Worm (Caenorhabditis elegans) whole organism, L3 larva: ENCODE results near the gene hlh-6.

Experiments
- ZK546.5 ChIP-seq: sonication (generic microtip); optimal IDR thresholded peaks from 2 replicates; lab custom pipeline; 2017; ENCODE audit warnings: missing biosample characterization, missing genetic modification characterization
- aly-2 ChIP-seq: fragments of 150-350 bp; optimal IDR thresholded peaks from 2 replicates; lab custom pipeline; 2014; ENCODE audit warnings: missing biosample characterization, missing genetic modification characterization
- ama-1 ChIP-seq: fragments of 150-350 bp; optimal IDR thresholded peaks from 2 replicates; lab custom pipeline; 2018
- ceh-16 ChIP-seq: sonication (generic microtip); optimal IDR thresholded peaks from 2 replicates; lab custom pipeline; 2017; ENCODE audit warnings: missing biosample characterization, missing genetic modification characterization
- ceh-28 ChIP-seq: fragments of 150-350 bp; optimal IDR thresholded peaks from 2 replicates; lab custom pipeline; 2014; ENCODE audit warnings: missing biosample characterization, missing genetic modification reagents, missing genetic modification characterization
- ceh-9 ChIP-seq: sonication (generic microtip); optimal IDR thresholded peaks from 2 replicates; lab custom pipeline; 2018; ENCODE audit warnings: missing biosample characterization, missing genetic modification characterization
- daf-12 ChIP-seq: fragments of 150-350 bp; optimal IDR thresholded peaks from 2 replicates; lab custom pipeline; 2014; ENCODE audit warnings: missing biosample characterization, missing genetic modification reagents, missing genetic modification characterization
- egl-5 ChIP-seq: fragments of 150-350 bp; optimal IDR thresholded peaks from 2 replicates; lab custom pipeline; 2017; ENCODE audit warnings: missing biosample characterization, missing genetic modification reagents, missing genetic modification characterization, inconsistent platforms
- elt-2 ChIP-seq: sonication (generic microtip); optimal IDR thresholded peaks from 2 replicates; lab custom pipeline; 2016; ENCODE audit warnings: missing genetic modification reagents, mild to moderate bottlenecking, missing genetic modification characterization, missing compliant biosample characterization
- eor-1 ChIP-seq, 2 experiments: fragments of 150-350 bp; optimal IDR thresholded peaks; 2 replicates each; lab custom pipeline; 2014 to 2018; ENCODE audit warnings: missing biosample characterization in 2 of 2, missing genetic modification characterization in 2 of 2
- fkh-10 ChIP-seq: sonication (generic microtip); optimal IDR thresholded peaks from 2 replicates; lab custom pipeline; 2017; ENCODE audit warnings: missing biosample characterization, missing genetic modification reagents, missing genetic modification characterization
- fkh-2 ChIP-seq: fragments of 150-350 bp; optimal IDR thresholded peaks from 2 replicates; lab custom pipeline; 2014; ENCODE audit warnings: missing biosample characterization, missing genetic modification reagents, missing genetic modification characterization
- hmg-11 ChIP-seq: sonication (generic microtip); optimal IDR thresholded peaks from 2 replicates; lab custom pipeline; 2016; ENCODE audit warnings: missing genetic modification characterization, missing compliant biosample characterization
- jun-1 ChIP-seq: fragments of 150-350 bp; optimal IDR thresholded peaks from 2 replicates; lab custom pipeline; 2014; ENCODE audit warnings: missing biosample characterization, missing genetic modification reagents, missing genetic modification characterization
- lin-39 ChIP-seq: fragments of 150-350 bp; optimal IDR thresholded peaks from 2 replicates; lab custom pipeline; 2018; ENCODE audit warnings: missing biosample characterization, missing genetic modification reagents, missing genetic modification characterization
- lsy-12 ChIP-seq: sonication (generic microtip); optimal IDR thresholded peaks from 2 replicates; lab custom pipeline; 2016; ENCODE audit warnings: mild to moderate bottlenecking, missing genetic modification characterization, missing compliant biosample characterization
- mdl-1 ChIP-seq: fragments of 150-350 bp; optimal IDR thresholded peaks from 2 replicates; lab custom pipeline; 2014; ENCODE audit warnings: missing biosample characterization, missing genetic modification characterization
- nhr-11 ChIP-seq: fragments of 150-350 bp; optimal IDR thresholded peaks from 2 replicates; lab custom pipeline; 2014; ENCODE audit warnings: missing biosample characterization, missing genetic modification characterization
- nhr-12 ChIP-seq: fragments of 150-350 bp; optimal IDR thresholded peaks from 2 replicates; lab custom pipeline; 2014; ENCODE audit warnings: missing biosample characterization, missing genetic modification characterization
- nhr-23 ChIP-seq: fragments of 150-350 bp; optimal IDR thresholded peaks from 2 replicates; lab custom pipeline; 2014; ENCODE audit warnings: missing biosample characterization, missing genetic modification reagents, missing genetic modification characterization
- nhr-237 ChIP-seq: fragments of 150-350 bp; optimal IDR thresholded peaks from 2 replicates; lab custom pipeline; 2014; ENCODE audit warnings: missing biosample characterization, missing genetic modification characterization
- nhr-25 ChIP-seq: sonication (generic microtip); optimal IDR thresholded peaks from 2 replicates; lab custom pipeline; 2017; ENCODE audit warnings: missing biosample characterization, missing genetic modification characterization
- nhr-43 ChIP-seq: sonication (generic microtip); optimal IDR thresholded peaks from 2 replicates; lab custom pipeline; 2016; ENCODE audit warnings: mild to moderate bottlenecking, missing genetic modification characterization, missing compliant biosample characterization; ENCODE audit not compliant: poor library complexity, severe bottlenecking
- nhr-76 ChIP-seq: fragments of 150-350 bp; sonication (generic microtip); optimal IDR thresholded peaks from 5 replicates; lab custom pipeline; 2014; ENCODE audit warnings: missing biosample characterization, missing genetic modification characterization
- pha-4 ChIP-seq: fragments of 150-350 bp; optimal IDR thresholded peaks from 2 replicates; lab custom pipeline; 2014; ENCODE audit warnings: missing biosample characterization, missing genetic modification reagents, missing genetic modification characterization
- pqm-1 ChIP-seq: fragments of 150-350 bp; optimal IDR thresholded peaks from 2 replicates; lab custom pipeline; 2017; ENCODE audit warnings: missing biosample characterization, missing genetic modification characterization, inconsistent platforms
- skn-1 ChIP-seq: fragments of 150-350 bp; optimal IDR thresholded peaks from 2 replicates; lab custom pipeline; 2014; ENCODE audit warnings: missing biosample characterization, missing genetic modification characterization
- snpc-4 ChIP-seq: fragments of 150-350 bp; optimal IDR thresholded peaks from 2 replicates; lab custom pipeline; 2014; ENCODE audit warnings: missing biosample characterization, missing genetic modification characterization
- tbx-2 ChIP-seq: sonication (generic microtip); optimal IDR thresholded peaks from 2 replicates; lab custom pipeline; 2016; ENCODE audit warnings: mild to moderate bottlenecking, missing genetic modification characterization, missing compliant biosample characterization
- unc-39 ChIP-seq: sonication (generic microtip); optimal IDR thresholded peaks from 4 replicates; lab custom pipeline; 2017; ENCODE audit warnings: missing biosample characterization, missing genetic modification characterization
- unc-62 ChIP-seq: fragments of 150-350 bp; sonication (generic microtip); optimal IDR thresholded peaks from 4 replicates; lab custom pipeline; 2014; ENCODE audit warnings: missing biosample characterization, missing genetic modification reagents, missing genetic modification characterization
- zag-1 ChIP-seq: fragments of 150-350 bp; optimal IDR thresholded peaks from 2 replicates; lab custom pipeline; 2014; ENCODE audit warnings: missing biosample characterization, missing genetic modification characterization
- ztf-11 ChIP-seq: fragments of 150-350 bp; optimal IDR thresholded peaks from 2 replicates; lab custom pipeline; 2014; ENCODE audit warnings: missing biosample characterization, missing genetic modification characterization

hlh-6 gene

DNA sequence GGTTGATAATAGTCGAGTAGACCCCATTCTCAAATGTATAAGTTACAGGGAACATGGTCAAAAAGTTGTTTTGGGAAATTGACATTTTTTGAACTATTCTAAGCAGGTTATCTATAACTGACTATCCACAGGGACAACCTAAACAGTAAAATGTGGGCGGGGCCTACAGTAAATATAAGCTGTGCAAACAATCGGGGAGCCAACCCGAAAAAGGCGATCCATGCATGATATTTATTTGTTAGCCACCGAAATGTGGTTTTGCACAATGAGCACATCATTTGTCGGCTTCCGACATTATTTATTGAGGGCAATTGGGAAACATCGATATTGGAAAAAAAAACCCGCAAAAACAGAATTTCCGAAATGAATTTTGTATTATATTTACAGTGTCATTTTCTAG, at the start of gene hlh-6:
TSS of gene hlh-6 (minus strand) at position 101 of the 400 bp plus-strand sequence.
- no peak for TF ChIP-seq ceh-28 (tag; lab: Kevin White, UChicago)
- TF ChIP-seq unc-62 (GFP tag; lab: Kevin White, UChicago) = no peak
- TF ChIP-seq unc-39 (tag; lab: Kevin White, UChicago) = no peak
- TF ChIP-seq jun-1 = no peak
- no peak for TF ChIP-seq ztf-11 (tag; lab: Kevin White, UChicago)
- no peak for TF ChIP-seq lin-39
- no peak for TF ChIP-seq nhr-237 (tag; lab: Kevin White, UChicago)
- no peak for TF ChIP-seq nhr-25 (tag; lab: Kevin White, UChicago)

DNA sequence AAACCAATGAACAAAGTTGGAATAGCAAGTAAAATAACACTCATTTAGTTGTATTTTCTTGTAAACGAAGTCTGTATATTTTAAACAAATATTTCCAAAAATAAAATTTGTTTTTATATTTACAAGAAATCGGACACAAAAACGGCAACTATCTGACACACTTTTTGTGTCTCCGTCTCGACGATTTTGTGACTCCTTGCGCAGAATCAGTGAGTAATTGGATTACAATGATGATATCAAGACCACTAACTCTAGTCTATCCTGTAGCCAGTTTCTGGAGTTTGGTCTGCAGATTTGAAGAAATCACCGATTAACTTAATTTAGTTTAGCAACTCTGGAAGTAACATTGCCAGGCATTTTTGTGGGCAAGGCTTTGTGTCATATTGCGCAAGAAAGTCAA, 48.2 kb upstream of the hlh-6 start, which contains the start of gene cyp-13A10:
TSS of gene cyp-13A10 (minus strand) at position 88 of the 400 bp plus-strand sequence.
- no peak for TF ChIP-seq ceh-16 (tag; lab: Kevin White, UChicago)
- TF ChIP-seq pqm-1 (tag; lab: Kevin White, UChicago) = no peak
- no peak for TF ChIP-seq snpc-4
- no peak for TF ChIP-seq nhr-11 (tag; lab: Kevin White, UChicago)
- no peak for TF ChIP-seq elt-2 (tag; lab: Kevin White, UChicago)
- TF ChIP-seq unc-39 (tag; lab: Kevin White, UChicago) = no peak
- no peak for TF ChIP-seq ZK546.5 (tag; lab: Kevin White, UChicago)
- TF ChIP-seq nhr-43 = no peak

DNA sequence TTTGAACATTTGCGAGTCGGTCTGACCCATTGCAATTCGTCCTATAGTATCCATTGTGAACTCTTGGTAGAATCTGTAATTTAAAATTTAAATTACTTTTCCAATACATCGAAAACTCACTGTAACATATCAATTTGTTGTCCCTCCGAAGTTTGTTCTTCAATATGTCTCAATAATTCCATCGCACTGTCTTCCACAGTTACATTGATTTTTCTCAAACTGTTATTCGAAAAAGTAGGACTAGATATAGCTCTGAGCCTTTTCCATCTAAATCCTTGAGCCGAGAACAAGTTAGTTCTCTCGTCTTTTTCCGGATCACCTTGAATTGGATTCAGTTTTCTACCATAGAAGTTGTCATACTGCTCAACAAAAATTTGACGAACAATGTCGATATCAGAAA, 47.5 kb upstream of the hlh-6 start:
- TF ChIP-seq ZK546.5 (tag; lab: Kevin White, UChicago) (no peak), hmg-11 (tag; lab: Kevin White, UChicago) (no peak), fkh-10 (GFP tag; lab: Kevin White, UChicago) (no peak), eor-1 (tag; optimal IDR thresholded peaks at IDR 0.05; lab: Kevin White, UChicago) (no peak), ceh-28 (tag; lab: Kevin White, UChicago) (no peak), fkh-2 (tag; lab: Kevin White, UChicago) (no peak), unc-62 (GFP tag; lab: Kevin White, UChicago) (no peak), zag-1 (no peak), mdl-1 (tag; lab: Kevin White, UChicago) (no peak), nhr-12 (no peak), egl-5 (tag; lab: Kevin White, UChicago) (no peak), skn-1 (tag; lab: Kevin White, UChicago) (no peak), ceh-9 (no peak)

DNA sequence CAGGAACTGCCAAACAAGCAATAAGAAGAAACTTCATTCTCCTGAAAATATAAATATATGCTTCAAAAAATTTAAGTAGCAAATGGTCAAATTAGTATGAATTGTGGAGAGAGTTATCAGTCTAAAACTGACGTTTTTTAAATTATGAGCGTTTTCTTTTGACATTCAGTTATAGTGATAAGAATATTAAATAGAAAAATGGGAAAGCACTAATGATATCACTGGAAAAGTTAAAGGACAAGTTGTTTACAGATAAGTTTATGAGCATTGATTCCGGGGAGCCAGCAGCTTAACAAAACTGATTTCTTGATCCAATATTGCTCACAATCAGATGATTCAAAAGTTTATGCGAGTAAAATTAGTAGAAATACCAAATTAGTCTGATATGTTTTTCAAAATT, 45.8 kb upstream of the hlh-6 start, which contains the start of gene ZK1320.3:
TSS of gene ZK1320.3 (minus strand) at position 41 of the 400 bp plus-strand sequence.
- TF ChIP-seq elt-2 (tag; lab: Kevin White, UChicago) (peak; percentile 67), aly-2 (tag; lab: Kevin White, UChicago) (no peak), pqm-1 (tag; lab: Kevin White, UChicago) (peak; percentile 18)

DNA sequence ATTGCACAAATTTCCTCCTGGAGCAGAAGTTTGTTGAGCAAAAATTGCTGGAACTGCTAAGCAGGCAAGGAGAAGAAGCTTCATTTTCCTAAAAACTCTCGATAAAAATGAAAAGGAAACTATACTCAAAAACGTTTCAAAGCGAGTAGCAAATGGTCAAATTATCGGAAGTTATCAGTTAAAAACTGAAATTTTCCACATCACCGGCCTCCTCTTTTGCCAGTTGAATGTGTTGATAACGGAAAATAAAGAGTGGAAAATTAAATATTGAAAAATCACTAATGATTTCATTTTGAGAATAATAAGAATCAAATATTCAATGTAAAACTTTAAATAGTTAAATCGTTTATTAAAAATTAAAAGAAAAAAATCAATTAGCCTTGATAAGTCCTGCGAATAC, 44.3 kb upstream of the hlh-6 start, which contains the start of gene ZK1320.2:
TSS of gene ZK1320.2 (minus strand) at position 88 of the 400 bp plus-strand sequence.
- TF ChIP-seq pqm-1 (tag; lab: Kevin White, UChicago) = peak; percentile 42
- TF ChIP-seq lsy-12 (tag; lab: Kevin White, UChicago) = no peak
- peak; percentile 66 for TF ChIP-seq elt-2 (tag; lab: Kevin White, UChicago)

DNA sequence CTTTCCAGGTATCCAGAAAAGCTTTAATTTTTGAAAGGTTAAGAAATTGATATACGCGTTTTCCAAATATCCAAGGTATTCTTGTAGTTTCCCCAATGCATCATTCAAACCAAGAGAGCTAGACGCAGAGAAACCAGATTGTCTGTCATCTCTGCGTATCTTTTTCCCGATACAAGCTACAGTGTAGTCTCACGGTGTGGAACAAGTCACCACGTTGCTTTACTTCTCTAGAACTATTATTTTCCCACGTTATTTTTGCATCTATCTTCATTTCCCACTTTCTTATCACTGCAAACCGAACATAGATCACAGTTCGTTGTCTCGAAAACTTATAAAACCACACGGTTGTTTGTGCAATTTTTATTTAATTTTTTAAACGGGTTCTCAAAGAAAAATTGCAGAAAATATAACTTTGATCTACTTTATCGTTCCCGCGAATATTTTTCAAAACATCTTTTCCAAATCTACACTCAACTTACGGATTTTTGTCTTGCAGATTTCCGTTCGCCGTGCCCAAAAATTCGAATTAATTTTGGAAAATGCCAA, 41.7 kb upstream of the hlh-6 start, which contains the start of gene gstk-1:
TSS of gene gstk-1 (plus strand) at position 496 of the 546 bp plus-strand sequence.
- TF ChIP-seq daf-12 (tag; lab: Kevin White, UChicago) (no peak), nhr-76 (tag; lab: Kevin White, UChicago) (no peak), nhr-43 (peak; percentile 41), ama-1 (lab: Kevin White, UChicago) (no peak), pha-4 (tag; lab: Kevin White, UChicago) (peak; percentile 47), lsy-12 (tag; lab: Kevin White, UChicago) (peak; percentile 11), elt-2 (tag; lab: Kevin White, UChicago) (peak; percentile 87), pqm-1 (tag; lab: Kevin White, UChicago) (peak; percentile 74), nhr-25 (tag; lab: Kevin White, UChicago) (no peak), nhr-23 (tag; lab: Kevin White, UChicago) (peak; percentile 44), lin-39 (no peak), tbx-2 (tag; lab: Kevin White, UChicago) (no peak)
